Worm (Caenorhabditis elegans) whole organism, young adult: Measurements from ENCODE around the gene tgt-2.

Source experiments
- ceh-27 ChIP-seq: fragments of 200-800 bp; sonication (Bioruptor generic); optimal IDR thresholded peaks from 2 replicates; lab custom pipeline; 2018; ENCODE audit warnings: mild to moderate bottlenecking, missing genetic modification characterization, moderate library complexity, missing compliant biosample characterization
- fkh-3 ChIP-seq: sonication (generic microtip); optimal IDR thresholded peaks from 2 replicates; lab custom pipeline; 2016; ENCODE audit warnings: mild to moderate bottlenecking, missing genetic modification characterization, missing compliant biosample characterization
- unc-62 ChIP-seq: fragments of 150-350 bp; optimal IDR thresholded peaks from 2 replicates; lab custom pipeline; 2014; ENCODE audit warnings: missing biosample characterization, missing genetic modification reagents, missing genetic modification characterization

ce11 chrV:18993535-18993990 lies 4.6 kb upstream of the tgt-2 start, which contains the start of gene gtf-2F2:
- no peak for TF ChIP-seq fkh-3 (tag; lab: Kevin White, UChicago)
- no peak for TF ChIP-seq unc-62 (GFP tag; lab: Kevin White, UChicago)
- no peak for TF ChIP-seq ceh-27
